Worm (Caenorhabditis elegans) whole organism, L3 larva: Measurements from ENCODE around the gene T05A7.11.

ENCODE experiments used
- ama-1 ChIP-seq: fragments of 150-350 bp; optimal IDR thresholded peaks from 2 replicates; lab custom pipeline; 2018
- ceh-16 ChIP-seq: sonication (generic microtip); optimal IDR thresholded peaks from 2 replicates; lab custom pipeline; 2017; ENCODE audit warnings: missing biosample characterization, missing genetic modification characterization
- daf-12 ChIP-seq: fragments of 150-350 bp; optimal IDR thresholded peaks from 2 replicates; lab custom pipeline; 2014; ENCODE audit warnings: missing biosample characterization, missing genetic modification reagents, missing genetic modification characterization
- elt-2 ChIP-seq: sonication (generic microtip); optimal IDR thresholded peaks from 2 replicates; lab custom pipeline; 2016; ENCODE audit warnings: missing genetic modification reagents, mild to moderate bottlenecking, missing genetic modification characterization, missing compliant biosample characterization
- fkh-2 ChIP-seq: fragments of 150-350 bp; optimal IDR thresholded peaks from 2 replicates; lab custom pipeline; 2014; ENCODE audit warnings: missing biosample characterization, missing genetic modification reagents, missing genetic modification characterization
- mdl-1 ChIP-seq: fragments of 150-350 bp; optimal IDR thresholded peaks from 2 replicates; lab custom pipeline; 2014; ENCODE audit warnings: missing biosample characterization, missing genetic modification characterization
- nfya-1 ChIP-seq: sonication (generic microtip); optimal IDR thresholded peaks from 2 replicates; lab custom pipeline; 2017; ENCODE audit warnings: missing genetic modification characterization, mild to moderate bottlenecking, missing compliant biosample characterization, antibody characterized with exemption, moderate library complexity; ENCODE audit not compliant: insufficient read depth
- nhr-23 ChIP-seq: fragments of 150-350 bp; optimal IDR thresholded peaks from 2 replicates; lab custom pipeline; 2014; ENCODE audit warnings: missing biosample characterization, missing genetic modification reagents, missing genetic modification characterization
- nhr-28 ChIP-seq: fragments of 150-350 bp; optimal IDR thresholded peaks from 2 replicates; lab custom pipeline; 2014; ENCODE audit warnings: missing biosample characterization, missing genetic modification characterization
- nhr-77 ChIP-seq: fragments of 150-350 bp; optimal IDR thresholded peaks from 2 replicates; lab custom pipeline; 2014; ENCODE audit warnings: missing biosample characterization, missing genetic modification characterization
- tbx-2 ChIP-seq: sonication (generic microtip); optimal IDR thresholded peaks from 2 replicates; lab custom pipeline; 2016; ENCODE audit warnings: mild to moderate bottlenecking, missing genetic modification characterization, missing compliant biosample characterization
- ztf-11 ChIP-seq: fragments of 150-350 bp; optimal IDR thresholded peaks from 2 replicates; lab custom pipeline; 2014; ENCODE audit warnings: missing biosample characterization, missing genetic modification characterization

DNA sequence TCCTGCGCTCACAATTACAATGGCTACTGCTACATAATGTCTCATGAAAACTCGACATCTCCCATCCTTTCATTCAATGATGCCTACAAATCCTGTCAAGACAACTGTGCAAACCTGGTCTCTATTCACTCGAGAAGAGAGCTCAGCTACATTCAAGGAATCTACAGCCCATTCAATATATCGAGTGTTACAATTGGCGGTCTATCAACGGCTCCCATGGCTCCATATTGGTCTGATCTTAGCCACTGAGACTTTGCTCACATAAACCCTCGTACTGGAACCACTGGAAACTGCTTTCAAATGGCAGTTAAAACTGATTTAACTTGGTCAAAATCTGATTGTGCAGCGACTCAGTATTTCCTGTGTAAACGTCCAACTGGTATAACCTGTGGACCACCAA, 10.2 kb upstream of the T05A7.11 start, which contains the start of gene T05A7.3:
- TF ChIP-seq nhr-77 (tag; lab: Kevin White, UChicago) (no peak), elt-2 (tag; lab: Kevin White, UChicago) (no peak), daf-12 (tag; lab: Kevin White, UChicago) (no peak), nhr-28 (no peak), mdl-1 (tag; lab: Kevin White, UChicago) (no peak), nfya-1 (tag; lab: Kevin White, UChicago) (no peak), tbx-2 (no peak), nhr-23 (no peak), ama-1 (lab: Kevin White, UChicago) (no peak), fkh-2 (tag; lab: Kevin White, UChicago) (no peak), ztf-11 (tag; lab: Kevin White, UChicago) (no peak), ceh-16 (tag; lab: Kevin White, UChicago) (no peak)
